Worm (Caenorhabditis elegans) whole organism, L4 larva: ENCODE results near the gene cap-1.
A peak's percentile ranks its signal among the peaks of the same experiment; 100 is the strongest.

Experiments
- F26F4.8 ChIP-seq: fragments of 200-800 bp; sonication (Bioruptor generic); conservative IDR thresholded peaks from 2 replicates; pipeline ENCODE4 v1.3.6; 2022; ENCODE audit warnings: missing genetic modification characterization, missing compliant biosample characterization
- F37D6.2 ChIP-seq: sonication (generic microtip); optimal IDR thresholded peaks from 2 replicates; lab custom pipeline; 2016; ENCODE audit warnings: mild to moderate bottlenecking, missing genetic modification characterization, missing compliant biosample characterization
- F49E8.2 ChIP-seq: sonication (generic microtip); optimal IDR thresholded peaks from 2 replicates; lab custom pipeline; 2016; ENCODE audit warnings: missing compliant biosample characterization, mild to moderate bottlenecking, missing genetic modification characterization, borderline replicate concordance
- T20F7.1 ChIP-seq: fragments of 200-800 bp; sonication (Bioruptor generic); optimal IDR thresholded peaks from 2 replicates; lab custom pipeline; 2018; ENCODE audit warnings: mild to moderate bottlenecking, missing genetic modification characterization, missing compliant biosample characterization
- T26A8.4 ChIP-seq: fragments of 200-800 bp; sonication (Bioruptor generic); IDR thresholded peaks from 2 replicates; pipeline ENCODE4 v1.3.6; 2022; ENCODE audit warnings: missing genetic modification characterization, missing compliant biosample characterization
- Y75B8A.6 ChIP-seq: fragments of 200-800 bp; sonication (Bioruptor generic); IDR thresholded peaks from 2 replicates; pipeline ENCODE4 v1.3.6; 2022; ENCODE audit warnings: missing genetic modification reagents, missing genetic modification characterization, missing compliant biosample characterization
- ZK546.5 ChIP-seq, 2 experiments: sonication (generic microtip); optimal IDR thresholded peaks; 2 replicates each; lab custom pipeline; 2017; ENCODE audit warnings: missing biosample characterization in 2 of 2, missing genetic modification characterization in 2 of 2
- ceh-20 ChIP-seq: fragments of 200-800 bp; sonication (Bioruptor generic); IDR thresholded peaks from 2 replicates; pipeline ENCODE4 v1.3.6; 2022; ENCODE audit warnings: missing genetic modification reagents, missing genetic modification characterization, missing compliant biosample characterization
- ceh-44 ChIP-seq: fragments of 200-800 bp; sonication (Bioruptor generic); IDR thresholded peaks from 2 replicates; pipeline ENCODE4 v1.3.6; 2022; ENCODE audit warnings: missing genetic modification reagents, missing genetic modification characterization, missing compliant biosample characterization
- ceh-82 ChIP-seq: sonication (generic microtip); optimal IDR thresholded peaks from 2 replicates; lab custom pipeline; 2017; ENCODE audit warnings: missing biosample characterization, missing genetic modification characterization
- dmd-6 ChIP-seq: fragments of 200-800 bp; sonication (Bioruptor generic); IDR thresholded peaks from 2 replicates; pipeline ENCODE4 v1.3.6; 2022; ENCODE audit warnings: missing genetic modification reagents, missing genetic modification characterization, missing compliant biosample characterization
- gei-8 ChIP-seq: fragments of 200-800 bp; sonication (Bioruptor generic); optimal IDR thresholded peaks from 2 replicates; lab custom pipeline; 2018; ENCODE audit warnings: mild to moderate bottlenecking, missing genetic modification characterization, missing compliant biosample characterization
- hif-1 ChIP-seq, 2 experiments: sonication (generic microtip); optimal IDR thresholded peaks; 2 replicates each; lab custom pipeline; 2016 to 2017; ENCODE audit warnings: missing compliant biosample characterization in 2 of 2, missing genetic modification characterization in 2 of 2, missing genetic modification reagents in 2 of 2, missing genotype in 2 of 2, mild to moderate bottlenecking in 1 of 2
- hlh-30 ChIP-seq: sonication (generic microtip); optimal IDR thresholded peaks from 2 replicates; lab custom pipeline; 2017; ENCODE audit warnings: antibody characterized with exemption, mild to moderate bottlenecking, missing genetic modification characterization, missing compliant biosample characterization; ENCODE audit not compliant: insufficient read depth
- lim-7 ChIP-seq: fragments of 200-800 bp; sonication (Bioruptor generic); IDR thresholded peaks from 2 replicates; pipeline ENCODE4 v1.3.6; 2022; ENCODE audit warnings: missing genetic modification characterization, missing compliant biosample characterization
- lin-1 ChIP-seq: fragments of 200-800 bp; sonication (Bioruptor generic); IDR thresholded peaks from 2 replicates; pipeline ENCODE4 v1.3.6; 2022; ENCODE audit warnings: missing genetic modification reagents, missing genetic modification characterization, missing compliant biosample characterization
- lin-39 ChIP-seq: fragments of 150-350 bp; optimal IDR thresholded peaks from 2 replicates; lab custom pipeline; 2014; ENCODE audit warnings: missing biosample characterization, missing genetic modification reagents, missing genetic modification characterization
- lir-3 ChIP-seq: sonication (generic microtip); optimal IDR thresholded peaks from 2 replicates; lab custom pipeline; 2016; ENCODE audit warnings: mild to moderate bottlenecking, missing genetic modification characterization, missing compliant biosample characterization
- mes-2 ChIP-seq: sonication (generic microtip); optimal IDR thresholded peaks from 2 replicates; lab custom pipeline; 2016; ENCODE audit warnings: missing genotype, mild to moderate bottlenecking, missing genetic modification characterization, missing compliant biosample characterization; ENCODE audit not compliant: poor library complexity, severe bottlenecking
- nhr-11 ChIP-seq: fragments of 150-350 bp; optimal IDR thresholded peaks from 2 replicates; lab custom pipeline; 2014; ENCODE audit warnings: missing biosample characterization, missing genetic modification characterization
- nhr-25 ChIP-seq: sonication (generic microtip); optimal IDR thresholded peaks from 2 replicates; lab custom pipeline; 2017; ENCODE audit warnings: missing genetic modification characterization, mild to moderate bottlenecking, missing compliant biosample characterization, antibody characterized with exemption, moderate library complexity, borderline replicate concordance; ENCODE audit not compliant: insufficient read depth
- nhr-28 ChIP-seq: fragments of 150-350 bp; optimal IDR thresholded peaks from 2 replicates; lab custom pipeline; 2014; ENCODE audit warnings: missing biosample characterization, missing genetic modification characterization
- nhr-48 ChIP-seq: sonication (generic microtip); optimal IDR thresholded peaks from 2 replicates; lab custom pipeline; 2016; ENCODE audit warnings: mild to moderate bottlenecking, missing genetic modification characterization, missing compliant biosample characterization
- nhr-77 ChIP-seq: fragments of 150-350 bp; optimal IDR thresholded peaks from 2 replicates; lab custom pipeline; 2014; ENCODE audit warnings: missing biosample characterization, missing genetic modification characterization
- pha-4 ChIP-seq, 2 experiments: fragments of 150-350 bp in 1 of 2; fragments of 200-800 bp in 1 of 2; sonication (Bioruptor generic) in 1 of 2; IDR thresholded peaks in 1 of 2; optimal IDR thresholded peaks in 1 of 2; 2 replicates each; pipeline versions ENCODE4 v1.3.6 to Lab custom; 2014 to 2022; ENCODE audit warnings: missing genetic modification characterization in 2 of 2, missing genetic modification reagents in 2 of 2, missing biosample characterization in 1 of 2, missing compliant biosample characterization in 1 of 2
- php-3 ChIP-seq: fragments of 200-800 bp; sonication (Bioruptor generic); IDR thresholded peaks from 2 replicates; pipeline ENCODE4 v1.3.6; 2022; ENCODE audit warnings: missing genetic modification reagents, missing genetic modification characterization, missing compliant biosample characterization
- pqm-1 ChIP-seq: sonication (generic microtip); optimal IDR thresholded peaks from 2 replicates; lab custom pipeline; 2017; ENCODE audit warnings: missing biosample characterization, missing genetic modification characterization
- rbr-2 ChIP-seq: sonication (generic microtip); optimal IDR thresholded peaks from 2 replicates; lab custom pipeline; 2016; ENCODE audit warnings: missing genotype, missing genetic modification characterization, missing compliant biosample characterization
- saeg-2 ChIP-seq: fragments of 200-800 bp; sonication (Bioruptor generic); IDR thresholded peaks from 2 replicates; pipeline ENCODE4 v1.3.6; 2022; ENCODE audit warnings: missing genetic modification reagents, missing genetic modification characterization, missing compliant biosample characterization
- skn-1 ChIP-seq: fragments of 150-350 bp; optimal IDR thresholded peaks from 2 replicates; lab custom pipeline; 2014; ENCODE audit warnings: missing biosample characterization, missing genetic modification characterization
- snpc-1.2 ChIP-seq: fragments of 200-800 bp; sonication (Bioruptor generic); IDR thresholded peaks from 2 replicates; pipeline ENCODE4 v1.3.6; 2022; ENCODE audit warnings: missing genetic modification reagents, missing genetic modification characterization, missing compliant biosample characterization
- unc-39 ChIP-seq: sonication (generic microtip); optimal IDR thresholded peaks from 2 replicates; lab custom pipeline; 2017; ENCODE audit warnings: missing biosample characterization, missing genetic modification characterization
- unc-62 ChIP-seq, 3 experiments: fragments of 150-350 bp in 1 of 3; sonication (generic microtip); optimal IDR thresholded peaks in 2 of 3; peaks in 1 of 3; 1 replicate in 1 of 3; 2 replicates in 2 of 3; lab custom pipeline; 2014 to 2017; ENCODE audit warnings: missing biosample characterization in 3 of 3, missing genetic modification characterization in 3 of 3, missing genetic modification reagents in 3 of 3, missing genotype in 1 of 3
- vab-7 ChIP-seq: fragments of 200-800 bp; sonication (Bioruptor generic); IDR thresholded peaks from 2 replicates; pipeline ENCODE4 v1.3.6; 2022; ENCODE audit warnings: missing genetic modification reagents, missing genetic modification characterization, missing compliant biosample characterization
- zfp-3 ChIP-seq: fragments of 200-800 bp; sonication (Bioruptor generic); conservative IDR thresholded peaks from 2 replicates; pipeline ENCODE4 v1.3.6; 2022; ENCODE audit warnings: missing genetic modification reagents, missing genetic modification characterization, missing compliant biosample characterization
- zip-11 ChIP-seq: fragments of 200-800 bp; sonication (Bioruptor generic); IDR thresholded peaks from 2 replicates; pipeline ENCODE4 v1.3.6; 2022; ENCODE audit warnings: missing genetic modification characterization, missing compliant biosample characterization
- ztf-11 ChIP-seq: fragments of 150-350 bp; optimal IDR thresholded peaks from 2 replicates; lab custom pipeline; 2014; ENCODE audit warnings: missing biosample characterization, missing genetic modification characterization
- ztf-7 ChIP-seq: fragments of 150-350 bp; optimal IDR thresholded peaks from 2 replicates; lab custom pipeline; 2014; ENCODE audit warnings: missing biosample characterization, missing genetic modification characterization

cap-1 gene

DNA sequence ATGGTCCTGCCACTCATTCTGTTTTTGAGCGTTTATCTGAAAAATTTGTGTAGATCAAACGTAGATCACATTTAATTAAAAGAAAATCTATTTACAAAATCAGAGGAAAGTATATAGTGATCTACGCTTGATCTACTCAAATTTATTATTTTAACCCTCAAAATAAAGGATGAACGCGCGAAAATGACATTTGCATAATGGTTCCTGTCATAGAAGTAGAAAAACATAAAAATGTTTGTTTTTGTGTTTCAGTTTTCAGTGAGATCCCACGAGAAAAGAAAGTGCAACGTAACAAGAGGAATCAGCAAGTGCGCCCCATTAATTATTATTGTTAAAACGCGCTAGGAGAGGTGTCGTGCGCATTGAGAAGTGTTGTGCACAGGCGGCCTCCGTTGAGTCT lies 18.7 kb downstream of the cap-1 start:
- TF ChIP-seq php-3 (GFP tag; lab: Robert Waterston, UW) (no peak), unc-62 (GFP tag; optimal IDR thresholded peaks at IDR 0.05 in 1 of 2; lab: Kevin White, UChicago) (peak in 1 of 2 experiments; percentile 54), unc-62 (tag; optimal IDR thresholded peaks at IDR 0.05; lab: Kevin White, UChicago) (no peak)

DNA sequence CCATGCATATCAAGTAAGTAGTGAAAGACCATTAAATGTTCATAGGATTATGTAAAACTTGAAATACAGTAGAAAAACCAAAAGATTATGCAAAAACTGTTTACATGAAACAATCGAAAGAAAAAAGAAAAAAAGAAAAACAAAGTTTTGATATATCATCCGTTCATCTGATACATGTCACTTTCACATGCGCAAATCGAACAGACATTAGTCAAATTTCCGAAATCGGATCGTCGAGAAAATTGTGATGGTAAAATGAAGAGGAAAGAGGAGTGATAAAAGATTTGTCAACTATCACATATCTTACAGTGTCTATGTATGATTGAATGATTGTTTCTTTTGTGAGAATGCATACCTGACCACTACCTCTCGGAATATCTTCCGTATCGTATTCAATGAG lies 21.1 kb downstream of the cap-1 start:
- TF ChIP-seq zip-11 (no peak), ztf-7 (no peak), skn-1 (tag; lab: Kevin White, UChicago) (no peak), ceh-82 (tag; lab: Kevin White, UChicago) (no peak), unc-39 (no peak), hif-1 (tag; optimal IDR thresholded peaks at IDR 0.05; lab: Kevin White, UChicago) (no peak), ceh-20 (GFP tag; lab: Robert Waterston, UW) (no peak), mes-2 (tag; lab: Kevin White, UChicago) (no peak), pha-4 (GFP tag; IDR thresholded peaks at IDR 0.05; lab: Robert Waterston, UW) (no peak), pha-4 (tag; optimal IDR thresholded peaks at IDR 0.05; lab: Kevin White, UChicago) (no peak), gei-8 (no peak), lim-7 (GFP tag; lab: Robert Waterston, UW) (no peak), nhr-28 (no peak), ZK546.5 (tag; optimal IDR thresholded peaks at IDR 0.05; lab: Kevin White, UChicago) (no peak), F49E8.2 (tag; lab: Kevin White, UChicago) (no peak), vab-7 (no peak), lin-1 (GFP tag; lab: Robert Waterston, UW) (no peak), F37D6.2 (tag; lab: Kevin White, UChicago) (no peak), T26A8.4 (GFP tag; lab: Robert Waterston, UW) (no peak)
- TF ChIP-seq, all 104 proteins: peak for 0

ce11 chrIV:7205969-7206368 lies 24.1 kb downstream of the cap-1 start, which contains the start of gene kcc-1:
Gene kcc-1, plus strand, starts transcription at chrIV:7206269.
- TF ChIP-seq ztf-11 (tag; lab: Kevin White, UChicago) = no peak
- TF ChIP-seq rbr-2 (tag; lab: Kevin White, UChicago) = no peak

- no peak for TF ChIP-seq nhr-25 (tag; lab: Kevin White, UChicago)
- no peak for TF ChIP-seq hlh-30 (tag; lab: Kevin White, UChicago)
- no peak for TF ChIP-seq snpc-1.2 (GFP tag; lab: Robert Waterston, UW)
Measured at ce11 chrIV:7203696-7204095, 26.3 kb downstream of the cap-1 start, which contains the start of gene R13A1.3. Gene R13A1.3, plus strand, starts transcription at chrIV:7203996.

- no peak for TF ChIP-seq F49E8.2 (tag; lab: Kevin White, UChicago)
- TF ChIP-seq php-3 (GFP tag; lab: Robert Waterston, UW) = no peak
- TF ChIP-seq Y75B8A.6 = no peak
- TF ChIP-seq F37D6.2 (tag; lab: Kevin White, UChicago) = no peak
- TF ChIP-seq nhr-48 (tag; lab: Kevin White, UChicago) = no peak
- no peak for TF ChIP-seq zfp-3 (GFP tag; lab: Robert Waterston, UW)
- no peak for TF ChIP-seq lin-39 (tag; lab: Kevin White, UChicago)
- TF ChIP-seq dmd-6 = no peak
- TF ChIP-seq F26F4.8 (GFP tag; lab: Robert Waterston, UW) = no peak
- TF ChIP-seq nhr-11 (tag; lab: Kevin White, UChicago) = no peak
- TF ChIP-seq pqm-1 (tag; lab: Kevin White, UChicago) = no peak
- no peak for TF ChIP-seq lir-3 (tag; lab: Kevin White, UChicago)
- TF ChIP-seq T20F7.1 (GFP tag; lab: Kevin White, UChicago) = no peak
- TF ChIP-seq ceh-44 (GFP tag; lab: Robert Waterston, UW) = no peak
- TF ChIP-seq nhr-77 (tag; lab: Kevin White, UChicago) = no peak
- no peak for TF ChIP-seq saeg-2 (GFP tag; lab: Robert Waterston, UW)
- TF ChIP-seq skn-1 (tag; lab: Kevin White, UChicago) = no peak
- no peak for TF ChIP-seq T26A8.4 (GFP tag; lab: Robert Waterston, UW)
Measured at ce11 chrIV:7196853-7197252, 33.2 kb downstream of the cap-1 start, which contains the start of gene unc-8. Gene unc-8, plus strand, starts transcription at chrIV:7197153.
